Worm (Caenorhabditis elegans): ENCODE data around the gene F13D2.1.

DNA sequence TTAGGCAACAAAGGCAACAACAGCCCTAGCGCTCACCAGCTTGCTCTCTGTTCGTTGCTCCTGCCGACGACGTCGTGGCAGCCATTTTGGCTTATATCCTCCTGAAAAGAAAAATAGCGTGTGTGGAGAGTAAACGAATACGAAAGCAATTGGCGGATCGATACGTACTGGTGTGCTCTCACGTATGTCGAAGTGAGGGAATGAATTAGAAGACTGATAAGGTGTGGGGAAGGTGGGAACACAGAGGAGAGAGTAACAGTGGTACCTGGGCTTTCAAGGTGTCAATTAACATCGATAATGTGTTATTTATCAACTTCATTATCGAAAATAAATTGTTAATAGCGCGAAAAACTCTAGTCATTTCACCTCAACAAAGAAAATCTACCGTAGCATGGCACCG is 19.4 kb upstream of the F13D2.1 start, which contains the start of gene C34F6.5:
- TF ChIP-seq lin-39 (tag; optimal IDR thresholded peaks at IDR 0.05) (no peak), pha-4 (tag; optimal IDR thresholded peaks at IDR 0.05) (no peak), nhr-76 (tag; optimal IDR thresholded peaks at IDR 0.05) (no peak), mdl-1 (tag; optimal IDR thresholded peaks at IDR 0.05) (no peak), ama-1 (optimal IDR thresholded peaks at IDR 0.05) (no peak), pqm-1 (tag; optimal IDR thresholded peaks at IDR 0.05) (no peak), nhr-11 (tag; optimal IDR thresholded peaks at IDR 0.05) (no peak), unc-62 (GFP tag; optimal IDR thresholded peaks at IDR 0.05) (no peak), unc-39 (tag; optimal IDR thresholded peaks at IDR 0.05) (no peak), nhr-237 (tag; optimal IDR thresholded peaks at IDR 0.05) (no peak), elt-3 (tag; optimal IDR thresholded peaks at IDR 0.05) (no peak), nhr-23 (tag; optimal IDR thresholded peaks at IDR 0.05) (no peak)

Data from whole organism, L3 larva.